Fruit fly (Drosophila melanogaster): ENCODE data around the gene PICK1.
A peak's percentile ranks its signal among the peaks of the same experiment; 100 is the strongest.

Gene PICK1

dm6 chr2L:12678286-12678685 is 16.5 kb upstream of the PICK1 start (continued):
- TF ChIP-seq dmrt11E (tag; optimal IDR thresholded peaks at IDR 0.05) (no peak), CG11456 (GFP tag; IDR thresholded peaks at IDR 0.05) (no peak)

- TF ChIP-seq dati (GFP tag; IDR thresholded peaks at IDR 0.05) (no peak), CG4707 (GFP tag; optimal IDR thresholded peaks at IDR 0.05) (peak; percentile 21), twi (tag; optimal IDR thresholded peaks at IDR 0.05) (peak; percentile 57), CG15479 (GFP tag; optimal IDR thresholded peaks at IDR 0.05) (peak; percentile 59), CG11695 (GFP tag; IDR thresholded peaks at IDR 0.05) (no peak), CG7839 (tag; optimal IDR thresholded peaks at IDR 0.05) (no peak), zen (tag; optimal IDR thresholded peaks at IDR 0.05) (peak; percentile 67), NfI (GFP tag; optimal IDR thresholded peaks at IDR 0.05) (no peak), mirr (GFP tag; optimal IDR thresholded peaks at IDR 0.05) (no peak), nmo (GFP tag; optimal IDR thresholded peaks at IDR 0.05) (no peak), insv (GFP tag; optimal IDR thresholded peaks at IDR 0.05) (no peak), Side (GFP tag; optimal IDR thresholded peaks at IDR 0.05) (no peak), ken (GFP tag; IDR thresholded peaks at IDR 0.05) (no peak), CG2889 (GFP tag; IDR thresholded peaks at IDR 0.05) (no peak)
These were observed 15.5 kb upstream of the PICK1 start for dm6 chr2L:12679310-12679709.

- peak; percentile 85 for TF ChIP-seq sens (GFP tag)
- peak; percentile 21 for TF ChIP-seq oc (tag; optimal IDR thresholded peaks at IDR 0.05)
- TF ChIP-seq br (optimal IDR thresholded peaks at IDR 0.05), result no peak
- 0 out of 4 replicates have a peak, but pooled peaks have one; percentile 21 for TF ChIP-seq Dll (GFP tag; IDR thresholded peaks at IDR 0.05; ENCODE audit: partially characterized antibody)
- peak; percentile 10 for TF ChIP-seq CG1603 (tag; optimal IDR thresholded peaks at IDR 0.05)
- peak; percentile 9 for TF ChIP-seq CG18262 (tag; optimal IDR thresholded peaks at IDR 0.05)
- TF ChIP-seq stwl (tag; optimal IDR thresholded peaks at IDR 0.05), result peak; percentile 25
- peak; percentile 90 for TF ChIP-seq gsb-n (tag; optimal IDR thresholded peaks at IDR 0.05)
- TF ChIP-seq tll (GFP tag; optimal IDR thresholded peaks at IDR 0.05), result peak in 1 of 2 experiments; percentile 54
- TF ChIP-seq dan (GFP tag; IDR thresholded peaks at IDR 0.05), result no peak
- TF ChIP-seq pros (GFP tag; optimal IDR thresholded peaks at IDR 0.05), result peak; percentile 77
- TF ChIP-seq scrt (GFP tag; optimal IDR thresholded peaks at IDR 0.05), result peak; percentile 89
- TF ChIP-seq Kr (GFP tag; optimal IDR thresholded peaks at IDR 0.05), result peak; percentile 96
- no peak for TF ChIP-seq Side (GFP tag; optimal IDR thresholded peaks at IDR 0.05)
- peak; percentile 64 for TF ChIP-seq Nf-YB (GFP tag; optimal IDR thresholded peaks at IDR 0.05)
- TF ChIP-seq ham (GFP tag; IDR thresholded peaks at IDR 0.05), result no peak
- peak; percentile 57 for TF ChIP-seq Nf-YC (tag; optimal IDR thresholded peaks at IDR 0.05)
- peak; percentile 77 for TF ChIP-seq vvl (GFP tag; IDR thresholded peaks at IDR 0.05)
- TF ChIP-seq nerfin-1 (tag; optimal IDR thresholded peaks at IDR 0.05), result peak; percentile 25
- peak; percentile 33 for TF ChIP-seq abd-A (tag; optimal IDR thresholded peaks at IDR 0.05)
- no peak for TF ChIP-seq CG7963 (GFP tag; IDR thresholded peaks at IDR 0.05; ENCODE audit: partially characterized antibody)
- no peak for TF ChIP-seq CG9797 (GFP tag; optimal IDR thresholded peaks at IDR 0.05)
- TF ChIP-seq bsh (GFP tag; optimal IDR thresholded peaks at IDR 0.05), result peak in 1 of 2 experiments; percentile 6
- no peak for TF ChIP-seq row (GFP tag; IDR thresholded peaks at IDR 0.05)
- peak; percentile 48 for TF ChIP-seq CG10431 (GFP tag; optimal IDR thresholded peaks at IDR 0.05)
- no peak for TF ChIP-seq D (optimal IDR thresholded peaks at IDR 0.05)
- peak; percentile 29 for TF ChIP-seq D (GFP tag; optimal IDR thresholded peaks at IDR 0.05)
- peak; percentile 92 for TF ChIP-seq sqz (GFP tag; optimal IDR thresholded peaks at IDR 0.05)
- peak; percentile 45 for TF ChIP-seq kni (GFP tag; optimal IDR thresholded peaks at IDR 0.05)
- peak; percentile 1 for TF ChIP-seq CG8924 (tag; optimal IDR thresholded peaks at IDR 0.05)
- TF ChIP-seq seq (GFP tag; IDR thresholded peaks at IDR 0.05), result peak; percentile 70; the same call in 1 of the 2 replicates
These were observed 13.0 kb upstream of the PICK1 start for dm6 chr2L:12681603-12682368.
